Worm (Caenorhabditis elegans): ENCODE results near the gene ncl-1.

The ncl-1 gene

DNA sequence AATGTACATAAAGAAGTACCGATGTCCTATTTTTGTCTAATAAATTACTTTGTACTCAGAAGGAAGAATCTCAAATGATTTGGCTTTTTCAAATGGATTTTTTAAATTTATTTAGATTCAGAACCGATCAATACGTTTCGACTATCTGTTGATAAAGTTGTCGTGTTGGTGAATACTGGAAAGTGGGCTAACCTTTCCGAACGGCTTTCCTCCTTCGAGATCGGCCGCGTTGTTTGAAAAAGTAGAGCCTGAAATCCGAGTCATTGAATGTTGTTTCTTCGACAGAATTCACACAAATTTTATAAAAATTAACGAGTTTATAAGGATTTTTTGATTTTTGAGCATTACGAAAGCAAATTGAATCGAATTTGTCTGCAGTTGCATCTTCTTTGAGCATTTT is 54.3 kb downstream of the ncl-1 start:
- TF ChIP-seq mdt-29 (GFP tag; IDR thresholded peaks at IDR 0.05), result no peak
- no peak for TF ChIP-seq arid-1 (GFP tag; conservative IDR thresholded peaks at IDR 0.05)
- no peak for TF ChIP-seq tag-97 (GFP tag; IDR thresholded peaks at IDR 0.05)
- TF ChIP-seq T20F7.1 (GFP tag; optimal IDR thresholded peaks at IDR 0.05), result no peak
- TF ChIP-seq snpc-1.2 (GFP tag; IDR thresholded peaks at IDR 0.05), result no peak
- no peak for TF ChIP-seq aly-2 (tag; optimal IDR thresholded peaks at IDR 0.05)
- no peak for TF ChIP-seq Y48G9A.11 (GFP tag; IDR thresholded peaks at IDR 0.05)
- peak; percentile 57 for TF ChIP-seq aha-1 (tag)
- no peak for TF ChIP-seq jun-1 (tag; optimal IDR thresholded peaks at IDR 0.05)
- TF ChIP-seq mes-2 (tag; optimal IDR thresholded peaks at IDR 0.05; ENCODE audit: poor library complexity, severe bottlenecking), result no peak
- TF ChIP-seq madf-9 (GFP tag; conservative IDR thresholded peaks at IDR 0.05), result no peak
- no peak for TF ChIP-seq pqm-1 (tag; optimal IDR thresholded peaks at IDR 0.05)
- TF ChIP-seq ceh-44 (GFP tag; IDR thresholded peaks at IDR 0.05), result no peak
- no peak for TF ChIP-seq lin-13 (GFP tag; optimal IDR thresholded peaks at IDR 0.05)
- TF ChIP-seq ZK546.5 (tag; optimal IDR thresholded peaks at IDR 0.05), result no peak
- TF ChIP-seq ctbp-1 (GFP tag; IDR thresholded peaks at IDR 0.05), result 0 out of 2 replicates have a peak, but pooled peaks have one; percentile 13
- no peak for TF ChIP-seq F44E2.7 (GFP tag; IDR thresholded peaks at IDR 0.05)

DNA sequence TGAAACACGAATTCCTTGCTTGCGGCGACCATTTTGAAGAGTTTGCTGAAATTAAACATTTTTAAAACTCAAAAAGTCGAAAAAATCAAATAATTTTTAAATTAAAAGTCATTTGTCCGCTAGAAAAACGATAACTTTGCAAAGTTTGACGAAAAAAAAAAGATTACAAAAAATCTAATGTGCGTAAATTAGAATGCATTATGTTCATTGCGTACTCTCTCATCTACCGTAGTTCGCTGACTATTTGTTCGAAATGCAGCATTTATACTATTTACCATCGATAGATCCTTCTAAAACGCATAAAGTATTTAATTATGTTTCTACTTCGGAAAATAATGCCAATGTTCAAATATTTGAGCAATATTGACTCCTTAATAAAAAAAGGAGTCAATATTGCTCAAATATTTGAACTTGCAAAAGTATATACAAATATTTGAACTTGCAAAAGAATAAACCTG is 56.5 kb downstream of the ncl-1 start, which contains the start of gene bath-15:
bath-15 (minus strand) TSS at position 51 of the 458 bp plus-strand sequence.
- TF ChIP-seq unc-130 (GFP tag; optimal IDR thresholded peaks at IDR 0.05) (no peak), T26A8.4 (GFP tag; IDR thresholded peaks at IDR 0.05) (no peak), mdt-29 (GFP tag; IDR thresholded peaks at IDR 0.05) (no peak), unc-62 (GFP tag; optimal IDR thresholded peaks at IDR 0.05 in 1 of 2) (peak in 1 of 2 experiments; percentile 77), unc-62 (tag; optimal IDR thresholded peaks at IDR 0.05) (no peak), pha-4 (GFP tag; IDR thresholded peaks at IDR 0.05) (no peak), pha-4 (tag; optimal IDR thresholded peaks at IDR 0.05) (no peak), nhr-41 (GFP tag; IDR thresholded peaks at IDR 0.05) (no peak), nhr-28 (tag; optimal IDR thresholded peaks at IDR 0.05) (no peak)

DNA sequence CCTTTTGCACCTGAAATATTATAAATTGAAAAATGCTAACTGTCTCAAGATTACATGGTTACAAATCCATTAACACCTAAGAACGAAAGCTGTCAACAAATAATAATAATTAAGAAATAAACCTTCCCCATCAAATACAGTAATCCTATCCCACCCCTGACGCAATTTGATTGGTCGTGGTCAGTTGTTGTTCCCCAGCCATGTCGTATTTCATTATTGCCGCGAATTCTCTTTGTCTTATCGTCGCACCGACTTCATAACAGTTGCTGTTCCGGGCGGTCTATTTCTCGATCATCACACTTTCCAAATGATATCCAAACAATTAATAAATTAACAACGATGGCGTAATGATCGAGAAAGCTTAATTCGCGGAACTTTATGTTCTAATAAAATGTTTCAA is 59.0 kb downstream of the ncl-1 start:
- TF ChIP-seq daf-16 (GFP tag; optimal IDR thresholded peaks at IDR 0.05), result peak in 1 of 2 experiments; percentile 23
- no peak for TF ChIP-seq daf-16 (tag; optimal IDR thresholded peaks at IDR 0.05)
- no peak for TF ChIP-seq dmd-6 (GFP tag; IDR thresholded peaks at IDR 0.05)
- TF ChIP-seq lsy-2 (tag; optimal IDR thresholded peaks at IDR 0.05), result peak in 1 of 2 experiments; percentile 74

DNA sequence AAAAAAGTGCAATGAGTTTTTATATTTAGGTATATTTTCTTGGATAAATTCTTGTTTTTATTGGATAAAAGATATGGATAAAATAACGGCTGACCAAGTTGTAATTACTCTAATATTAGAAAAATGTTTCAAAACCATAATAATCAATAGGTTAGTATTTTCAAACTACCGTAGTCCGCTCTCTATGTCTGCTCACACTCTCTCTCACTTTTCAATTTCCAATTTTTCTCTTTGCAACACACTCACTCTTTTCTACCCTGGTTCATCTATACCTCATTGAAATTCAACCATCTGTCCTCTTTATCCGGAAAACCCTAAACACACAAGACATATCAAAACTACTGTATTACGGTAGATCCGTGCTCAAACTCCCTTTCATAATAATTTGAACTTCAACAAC is 59.8 kb downstream of the ncl-1 start:
- TF ChIP-seq pqm-1 (tag; optimal IDR thresholded peaks at IDR 0.05), result no peak
- no peak for TF ChIP-seq gei-8 (GFP tag; optimal IDR thresholded peaks at IDR 0.05)
- TF ChIP-seq egl-43 (GFP tag; IDR thresholded peaks at IDR 0.05), result no peak
- no peak for TF ChIP-seq mes-2 (tag; optimal IDR thresholded peaks at IDR 0.05; ENCODE audit: poor library complexity, severe bottlenecking)
- TF ChIP-seq Y105C5A.15 (GFP tag; IDR thresholded peaks at IDR 0.05), result no peak
- TF ChIP-seq fos-1 (tag; optimal IDR thresholded peaks at IDR 0.05), result no peak

DNA sequence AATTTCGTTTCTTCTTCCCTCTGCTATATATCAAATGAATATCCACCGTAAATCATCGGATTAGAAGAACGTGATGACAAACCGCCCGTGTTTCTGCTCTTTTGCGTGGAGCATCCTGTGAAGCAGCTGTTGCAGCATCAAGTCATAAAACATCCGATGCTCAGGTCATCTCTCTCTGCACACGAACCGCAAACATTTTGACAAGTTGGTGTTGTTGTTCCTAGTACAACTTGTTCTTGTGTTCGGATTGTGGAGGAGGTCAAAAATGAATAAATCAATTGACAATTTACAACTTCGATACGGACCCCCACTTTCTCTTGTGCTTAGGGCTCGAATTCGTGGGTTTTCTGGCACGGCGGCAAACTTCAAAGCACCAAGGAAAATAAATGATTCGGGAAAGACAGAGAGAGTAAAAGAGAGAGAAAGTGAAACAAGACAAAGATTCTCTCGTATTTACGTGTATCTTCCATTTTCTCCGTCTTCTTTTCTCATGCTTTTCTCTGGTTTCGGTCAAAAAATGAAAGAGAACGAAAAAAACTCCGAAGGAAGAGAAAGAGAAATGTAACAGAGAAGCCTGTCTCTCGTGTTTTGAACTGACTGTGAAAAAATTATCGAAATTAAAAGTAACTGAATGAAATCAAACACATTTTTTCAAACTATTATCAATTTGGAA is 61.2 kb downstream of the ncl-1 start:
- TF ChIP-seq nhr-10 (tag; optimal IDR thresholded peaks at IDR 0.05) (no peak), lsy-2 (tag; optimal IDR thresholded peaks at IDR 0.05) (peak in 1 of 2 experiments; percentile 14), ceh-20 (GFP tag; IDR thresholded peaks at IDR 0.05) (0 out of 2 replicates have a peak, but pooled peaks have one; percentile 24), nhr-42 (GFP tag; IDR thresholded peaks at IDR 0.05) (no peak)

Measured in whole organism, L4 larva.